Worm (Caenorhabditis elegans) whole organism, L2 larva: ENCODE measurements around the gene apl-1.
A peak's percentile ranks its signal among the peaks of the same experiment; 100 is the strongest.

ENCODE experiments used
- C34F6.9 ChIP-seq: fragments of 150-350 bp; optimal IDR thresholded peaks from 2 replicates; lab custom pipeline; 2014; ENCODE audit warnings: missing biosample characterization, missing genetic modification characterization
- F13H6.1 ChIP-seq: sonication (generic microtip); optimal IDR thresholded peaks from 2 replicates; lab custom pipeline; 2016; ENCODE audit warnings: missing genetic modification characterization, missing compliant biosample characterization
- R02D3.7 ChIP-seq: fragments of 150-350 bp; optimal IDR thresholded peaks from 2 replicates; lab custom pipeline; 2014; ENCODE audit warnings: missing biosample characterization, missing genetic modification characterization
- Y55F3AM.14 ChIP-seq: fragments of 200-800 bp; sonication (Bioruptor generic); optimal IDR thresholded peaks from 2 replicates; lab custom pipeline; 2018; ENCODE audit warnings: mild to moderate bottlenecking, missing genetic modification characterization, missing compliant biosample characterization
- alr-1 ChIP-seq: fragments of 150-350 bp; optimal IDR thresholded peaks from 2 replicates; lab custom pipeline; 2014; ENCODE audit warnings: missing biosample characterization, missing genetic modification characterization
- aly-2 ChIP-seq: fragments of 150-350 bp; optimal IDR thresholded peaks from 2 replicates; lab custom pipeline; 2014; ENCODE audit warnings: missing biosample characterization, missing genetic modification characterization
- ceh-16 ChIP-seq: fragments of 150-350 bp; optimal IDR thresholded peaks from 2 replicates; lab custom pipeline; 2014; ENCODE audit warnings: missing biosample characterization, missing genetic modification characterization
- crh-2 ChIP-seq: sonication (generic microtip); optimal IDR thresholded peaks from 2 replicates; lab custom pipeline; 2017; ENCODE audit warnings: missing biosample characterization, missing genetic modification characterization
- egl-27 ChIP-seq: sonication (generic microtip); optimal IDR thresholded peaks from 3 replicates; lab custom pipeline; 2017; ENCODE audit warnings: missing biosample characterization, missing genetic modification reagents, missing genetic modification characterization
- elt-3 ChIP-seq: sonication (generic microtip); optimal IDR thresholded peaks from 2 replicates; lab custom pipeline; 2017; ENCODE audit warnings: missing biosample characterization, missing genetic modification characterization
- fos-1 ChIP-seq: fragments of 150-350 bp; optimal IDR thresholded peaks from 2 replicates; lab custom pipeline; 2014; ENCODE audit warnings: missing biosample characterization, missing genetic modification characterization
- gmeb-1 ChIP-seq: fragments of 150-350 bp; optimal IDR thresholded peaks from 2 replicates; lab custom pipeline; 2014; ENCODE audit warnings: missing biosample characterization, missing genetic modification characterization
- lin-11 ChIP-seq: fragments of 150-350 bp; sonication (generic microtip); optimal IDR thresholded peaks from 2 replicates; lab custom pipeline; 2014; ENCODE audit warnings: missing biosample characterization, missing genetic modification characterization, inconsistent platforms, mixed read lengths
- lin-13 ChIP-seq: fragments of 150-350 bp; optimal IDR thresholded peaks from 2 replicates; lab custom pipeline; 2014; ENCODE audit warnings: missing biosample characterization, missing genetic modification reagents, missing genetic modification characterization
- lsy-2 ChIP-seq, 2 experiments: fragments of 150-350 bp in 1 of 2; sonication (generic microtip) in 1 of 2; optimal IDR thresholded peaks; 2 replicates each; lab custom pipeline; 2014 to 2017; ENCODE audit warnings: missing biosample characterization in 2 of 2, missing genetic modification characterization in 2 of 2
- mbf-1 ChIP-seq: sonication (generic microtip); optimal IDR thresholded peaks from 2 replicates; lab custom pipeline; 2017; ENCODE audit warnings: missing biosample characterization, missing genetic modification characterization
- mdl-1 ChIP-seq, 2 experiments: fragments of 150-350 bp in 1 of 2; sonication (generic microtip) in 1 of 2; optimal IDR thresholded peaks; 2 replicates each; lab custom pipeline; 2017; ENCODE audit warnings: missing biosample characterization in 2 of 2, missing genetic modification characterization in 2 of 2
- nhr-11 ChIP-seq: fragments of 150-350 bp; optimal IDR thresholded peaks from 2 replicates; lab custom pipeline; 2014; ENCODE audit warnings: missing biosample characterization, missing genetic modification characterization
- nhr-12 ChIP-seq: fragments of 150-350 bp; optimal IDR thresholded peaks from 2 replicates; lab custom pipeline; 2014; ENCODE audit warnings: missing biosample characterization, missing genetic modification characterization
- nhr-129 ChIP-seq: fragments of 150-350 bp; optimal IDR thresholded peaks from 2 replicates; lab custom pipeline; 2014; ENCODE audit warnings: missing biosample characterization, missing genetic modification characterization
- nhr-21 ChIP-seq: fragments of 150-350 bp; optimal IDR thresholded peaks from 2 replicates; lab custom pipeline; 2014; ENCODE audit warnings: missing biosample characterization, missing genetic modification characterization
- nhr-23 ChIP-seq: fragments of 150-350 bp; optimal IDR thresholded peaks from 2 replicates; lab custom pipeline; 2014; ENCODE audit warnings: missing biosample characterization, missing genetic modification reagents, missing genetic modification characterization
- nhr-237 ChIP-seq: fragments of 150-350 bp; optimal IDR thresholded peaks from 2 replicates; lab custom pipeline; 2014; ENCODE audit warnings: missing biosample characterization, missing genetic modification characterization
- nhr-25 ChIP-seq: fragments of 150-350 bp; sonication (generic microtip); optimal IDR thresholded peaks from 3 replicates; lab custom pipeline; 2014; ENCODE audit warnings: missing biosample characterization, missing genetic modification characterization
- nhr-6 ChIP-seq: fragments of 150-350 bp; optimal IDR thresholded peaks from 2 replicates; lab custom pipeline; 2014; ENCODE audit warnings: missing biosample characterization, missing genetic modification characterization
- peb-1 ChIP-seq: fragments of 150-350 bp; optimal IDR thresholded peaks from 2 replicates; lab custom pipeline; 2014; ENCODE audit warnings: missing biosample characterization, missing genetic modification characterization
- sem-4 ChIP-seq: fragments of 150-350 bp; optimal IDR thresholded peaks from 2 replicates; lab custom pipeline; 2014; ENCODE audit warnings: missing biosample characterization, missing genetic modification reagents, missing genetic modification characterization
- skn-1 ChIP-seq: sonication (generic microtip); optimal IDR thresholded peaks from 2 replicates; lab custom pipeline; 2017; ENCODE audit warnings: missing biosample characterization, missing genetic modification characterization
- sma-3 ChIP-seq: sonication (generic microtip); optimal IDR thresholded peaks from 2 replicates; lab custom pipeline; 2016; ENCODE audit warnings: missing genetic modification reagents, missing genetic modification characterization, missing compliant biosample characterization
- sma-9 ChIP-seq, 2 experiments: fragments of 150-350 bp in 1 of 2; sonication (generic microtip) in 1 of 2; optimal IDR thresholded peaks; 2 replicates each; lab custom pipeline; 2014 to 2016; ENCODE audit warnings: missing genetic modification characterization in 2 of 2, mild to moderate bottlenecking in 1 of 2, missing biosample characterization in 1 of 2, missing compliant biosample characterization in 1 of 2, missing genetic modification reagents in 1 of 2, moderate library complexity in 1 of 2
- snpc-4 ChIP-seq: fragments of 150-350 bp; optimal IDR thresholded peaks from 2 replicates; lab custom pipeline; 2014; ENCODE audit warnings: missing biosample characterization, missing genetic modification characterization
- unc-55 ChIP-seq: fragments of 150-350 bp; sonication (generic microtip); optimal IDR thresholded peaks from 3 replicates; lab custom pipeline; 2014; ENCODE audit warnings: missing biosample characterization, missing genetic modification reagents, missing genetic modification characterization
- unc-62 ChIP-seq: fragments of 150-350 bp; optimal IDR thresholded peaks from 2 replicates; lab custom pipeline; 2014; ENCODE audit warnings: missing biosample characterization, missing genetic modification reagents, missing genetic modification characterization
- zag-1 ChIP-seq: fragments of 150-350 bp; optimal IDR thresholded peaks from 2 replicates; lab custom pipeline; 2014; ENCODE audit warnings: missing biosample characterization, missing genetic modification characterization
- ztf-11 ChIP-seq: sonication (generic microtip); optimal IDR thresholded peaks from 2 replicates; lab custom pipeline; 2017; ENCODE audit warnings: missing biosample characterization, missing genetic modification characterization
- ztf-4 ChIP-seq: fragments of 150-350 bp; optimal IDR thresholded peaks from 2 replicates; lab custom pipeline; 2014; ENCODE audit warnings: missing biosample characterization, missing genetic modification characterization

The apl-1 gene

DNA sequence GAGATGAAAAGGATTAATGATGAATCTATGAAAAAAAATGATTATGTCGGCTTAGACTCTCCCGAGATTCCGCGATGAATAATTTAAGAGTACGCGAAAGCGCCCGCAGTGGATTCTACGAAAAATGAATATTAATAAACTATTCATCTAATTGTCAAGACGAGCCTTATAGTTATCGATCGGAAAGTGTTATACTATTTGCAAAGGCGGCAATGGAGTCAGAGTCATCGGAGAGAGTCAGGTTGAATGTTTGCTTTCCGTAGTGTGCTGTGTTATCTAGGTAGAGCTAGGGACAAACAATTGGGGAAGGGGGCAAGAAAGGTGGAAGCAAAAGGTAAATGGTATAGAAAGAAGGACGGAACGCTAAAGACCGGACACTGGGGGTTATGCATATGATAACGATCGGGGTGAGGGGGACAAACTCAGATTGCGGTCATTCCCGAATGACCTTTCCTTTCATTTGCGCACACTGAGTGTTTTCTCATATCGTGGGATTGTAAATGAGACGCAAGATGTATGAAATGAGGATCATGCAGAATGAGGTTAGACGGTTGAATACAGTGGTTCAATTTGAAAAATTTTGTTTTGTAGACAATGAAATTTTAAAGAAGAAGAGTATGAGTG is 6.2 kb upstream of the apl-1 start:
- TF ChIP-seq ceh-16 (peak; percentile 77), aly-2 (no peak), nhr-129 (tag; lab: Kevin White, UChicago) (peak; percentile 51), nhr-11 (no peak), F13H6.1 (peak; percentile 35), ztf-11 (tag; lab: Kevin White, UChicago) (no peak), fos-1 (tag; lab: Kevin White, UChicago) (peak; percentile 48)

DNA sequence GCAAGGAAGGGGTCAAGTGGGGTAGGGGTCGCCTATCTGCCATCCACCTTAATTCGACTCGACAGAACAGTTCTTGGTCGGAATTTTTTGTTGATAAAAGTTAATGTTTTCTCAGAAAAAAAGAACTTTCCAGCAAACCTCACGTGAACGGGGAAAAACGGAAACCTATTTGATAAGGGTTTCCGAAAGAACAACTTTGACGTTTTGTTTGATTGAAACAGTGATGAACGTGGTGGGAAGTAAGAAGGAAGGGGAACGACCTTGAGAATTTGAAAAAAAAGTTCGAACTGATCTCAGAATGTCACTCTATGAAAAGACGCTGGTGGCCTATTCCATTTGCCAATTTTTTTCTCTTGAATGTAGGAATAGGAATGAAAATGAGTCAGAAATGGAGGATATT is 5.7 kb upstream of the apl-1 start:
- TF ChIP-seq mbf-1 (tag; lab: Kevin White, UChicago) (no peak), Y55F3AM.14 (GFP tag; lab: Kevin White, UChicago) (no peak), sma-3 (peak; percentile 32), snpc-4 (tag; lab: Kevin White, UChicago) (no peak), sma-9 (GFP tag; optimal IDR thresholded peaks at IDR 0.05; lab: Kevin White, UChicago) (peak; percentile 34), sma-9 (tag; optimal IDR thresholded peaks at IDR 0.05; lab: Kevin White, UChicago) (no peak), nhr-25 (tag; lab: Kevin White, UChicago) (no peak), nhr-12 (no peak), R02D3.7 (no peak)

DNA sequence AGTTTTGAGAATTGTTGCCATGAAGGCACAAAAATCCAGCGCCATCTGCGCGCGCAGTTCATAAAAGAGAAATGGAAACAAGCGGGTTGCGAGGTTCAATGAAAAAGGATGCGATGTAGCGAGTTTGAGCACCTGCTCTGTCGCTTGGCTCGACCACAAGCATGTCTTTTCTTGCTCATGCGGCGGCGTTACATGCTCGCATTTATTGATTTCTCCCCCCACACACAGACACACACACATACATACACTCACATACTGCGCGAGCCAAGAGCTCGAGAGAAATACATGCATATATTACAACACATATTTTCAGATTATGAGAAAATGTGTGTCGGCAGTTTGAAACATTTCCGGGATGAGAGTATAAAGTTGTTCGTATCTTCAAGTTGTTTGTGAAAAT is 5.1 kb upstream of the apl-1 start:
- TF ChIP-seq sma-9 (GFP tag; optimal IDR thresholded peaks at IDR 0.05; lab: Kevin White, UChicago): peak; percentile 4
- no peak for TF ChIP-seq sma-9 (tag; optimal IDR thresholded peaks at IDR 0.05; lab: Kevin White, UChicago)
- no peak for TF ChIP-seq gmeb-1
- TF ChIP-seq unc-55 (GFP tag; lab: Kevin White, UChicago): peak; percentile 66
- TF ChIP-seq nhr-21 (tag; lab: Kevin White, UChicago): no peak
- TF ChIP-seq zag-1: no peak
- TF ChIP-seq sem-4 (tag; lab: Kevin White, UChicago): no peak
- TF ChIP-seq nhr-129 (tag; lab: Kevin White, UChicago): peak; percentile 41
- TF ChIP-seq mbf-1 (tag; lab: Kevin White, UChicago): no peak
- TF ChIP-seq nhr-11: no peak
- TF ChIP-seq nhr-237 (tag; lab: Kevin White, UChicago): no peak
- peak; percentile 26 for TF ChIP-seq alr-1 (tag; lab: Kevin White, UChicago)
- peak in 1 of 2 experiments; percentile 17 for TF ChIP-seq lsy-2 (tag; optimal IDR thresholded peaks at IDR 0.05; lab: Kevin White, UChicago)
- no peak for TF ChIP-seq unc-62
- no peak for TF ChIP-seq elt-3
- no peak for TF ChIP-seq nhr-12
- TF ChIP-seq lin-13: no peak
- TF ChIP-seq egl-27 (tag; lab: Kevin White, UChicago): no peak
- TF ChIP-seq mdl-1 (tag; optimal IDR thresholded peaks at IDR 0.05; lab: Kevin White, UChicago): no peak
- no peak for TF ChIP-seq aly-2
- peak; percentile 32 for TF ChIP-seq lin-11 (tag; lab: Kevin White, UChicago)
- TF ChIP-seq peb-1 (tag; lab: Kevin White, UChicago): no peak
- peak; percentile 29 for TF ChIP-seq C34F6.9 (tag; lab: Kevin White, UChicago)
- TF ChIP-seq crh-2 (tag; lab: Kevin White, UChicago): no peak
- TF ChIP-seq nhr-6 (tag; lab: Kevin White, UChicago): no peak
- peak; percentile 21 for TF ChIP-seq fos-1 (tag; lab: Kevin White, UChicago)

DNA sequence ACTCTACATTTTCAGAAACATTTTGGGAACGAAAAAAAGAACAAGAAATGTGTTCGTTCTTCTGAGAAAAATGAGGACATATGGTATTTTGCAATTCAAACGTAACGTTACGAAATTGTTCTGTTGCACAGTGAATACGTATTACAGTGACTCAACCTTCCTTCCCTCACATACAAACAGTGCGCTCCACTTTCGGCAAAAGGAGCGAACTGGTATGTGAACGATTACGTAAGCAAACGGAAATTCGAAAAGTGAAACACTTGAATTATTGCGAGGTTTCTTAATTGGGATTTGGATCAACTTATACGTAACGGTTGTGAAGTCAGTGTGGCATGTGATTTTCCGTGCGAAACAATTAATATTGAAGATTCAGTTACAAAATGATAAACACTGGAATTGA is 4.1 kb upstream of the apl-1 start:
- TF ChIP-seq nhr-129 (tag; lab: Kevin White, UChicago) (peak; percentile 29), nhr-23 (tag; lab: Kevin White, UChicago) (no peak)
- TF ChIP-seq, all 48 proteins: peak for 1

DNA sequence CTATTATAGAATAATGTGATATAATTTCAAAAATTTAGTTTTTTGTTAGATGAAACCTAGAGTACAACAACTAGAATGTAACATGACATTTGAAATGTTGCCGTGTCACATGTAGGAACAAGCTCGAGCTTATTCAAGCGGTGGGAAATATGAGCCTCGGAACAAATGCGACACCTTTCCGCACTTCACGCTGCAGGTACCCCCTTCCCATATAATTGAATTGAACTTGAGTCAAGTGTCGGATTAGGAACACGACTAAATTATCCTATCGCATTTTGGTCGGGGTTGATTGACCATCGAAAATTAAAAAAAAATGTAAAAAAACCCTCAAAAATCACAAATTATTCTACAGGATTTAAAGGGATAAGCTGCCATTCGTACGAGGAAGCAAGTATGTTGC is 3.5 kb upstream of the apl-1 start:
- TF ChIP-seq sma-9 (GFP tag; optimal IDR thresholded peaks at IDR 0.05; lab: Kevin White, UChicago) (no peak), sma-9 (tag; optimal IDR thresholded peaks at IDR 0.05; lab: Kevin White, UChicago) (no peak), ztf-4 (tag; lab: Kevin White, UChicago) (no peak), skn-1 (no peak), sma-3 (no peak), sem-4 (tag; lab: Kevin White, UChicago) (no peak), nhr-12 (no peak)
